Worm (Caenorhabditis elegans): Measurements from ENCODE around the gene C30E1.4.

Gene C30E1.4

ce11 chrX:16925343-16925742, 1.6 kb downstream of the C30E1.4 start:
- TF ChIP-seq ceh-43 (GFP tag; optimal IDR thresholded peaks at IDR 0.05) (no peak), ceh-83 (GFP tag; optimal IDR thresholded peaks at IDR 0.05) (no peak), snpc-4 (tag; optimal IDR thresholded peaks at IDR 0.05) (no peak), ztf-11 (tag; optimal IDR thresholded peaks at IDR 0.05) (no peak), blmp-1 (tag; optimal IDR thresholded peaks at IDR 0.05) (no peak), nhr-28 (tag; optimal IDR thresholded peaks at IDR 0.05) (no peak), lin-32 (GFP tag; optimal IDR thresholded peaks at IDR 0.05) (no peak), sem-2 (GFP tag; optimal IDR thresholded peaks at IDR 0.05) (no peak), mab-5 (tag; optimal IDR thresholded peaks at IDR 0.05) (no peak), unc-120 (tag; optimal IDR thresholded peaks at IDR 0.05; ENCODE audit: poor library complexity, severe bottlenecking) (no peak), M03D4.4 (tag; optimal IDR thresholded peaks at IDR 0.05) (no peak), hlh-1 (tag; optimal IDR thresholded peaks at IDR 0.05) (no peak), sptf-1 (tag; optimal IDR thresholded peaks at IDR 0.05) (no peak), nhr-237 (tag; optimal IDR thresholded peaks at IDR 0.05) (no peak), cnd-1 (tag; optimal IDR thresholded peaks at IDR 0.05) (no peak)

- no peak for TF ChIP-seq hlh-1 (tag; optimal IDR thresholded peaks at IDR 0.05)
- no peak for TF ChIP-seq mab-5 (tag; optimal IDR thresholded peaks at IDR 0.05)
- no peak for TF ChIP-seq elt-1 (tag; optimal IDR thresholded peaks at IDR 0.05; ENCODE audit: borderline replicate concordance, insufficient read depth)
- TF ChIP-seq ceh-43 (GFP tag; optimal IDR thresholded peaks at IDR 0.05): peak; percentile 75
- no peak for TF ChIP-seq snpc-4 (tag; optimal IDR thresholded peaks at IDR 0.05)
- TF ChIP-seq unc-39 (tag; optimal IDR thresholded peaks at IDR 0.05): no peak
- TF ChIP-seq lin-32 (GFP tag; optimal IDR thresholded peaks at IDR 0.05): peak; percentile 42
- no peak for TF ChIP-seq nhr-12 (tag; optimal IDR thresholded peaks at IDR 0.05)
- peak; percentile 93 for TF ChIP-seq ceh-83 (GFP tag; optimal IDR thresholded peaks at IDR 0.05)
- peak; percentile 89 for TF ChIP-seq sptf-1 (tag; optimal IDR thresholded peaks at IDR 0.05)
- TF ChIP-seq tbx-8 (GFP tag; optimal IDR thresholded peaks at IDR 0.05): peak; percentile 58
- no peak for TF ChIP-seq nhr-28 (tag; optimal IDR thresholded peaks at IDR 0.05)
- TF ChIP-seq blmp-1 (tag; optimal IDR thresholded peaks at IDR 0.05): no peak
- peak; percentile 21 for TF ChIP-seq unc-62 (GFP tag; optimal IDR thresholded peaks at IDR 0.05)
- no peak for TF ChIP-seq zip-8 (tag; optimal IDR thresholded peaks at IDR 0.05)
- peak; percentile 89 for TF ChIP-seq mls-2 (tag; optimal IDR thresholded peaks at IDR 0.05)
- no peak for TF ChIP-seq mep-1 (tag; optimal IDR thresholded peaks at IDR 0.05)
- TF ChIP-seq drap-1 (GFP tag; optimal IDR thresholded peaks at IDR 0.05): peak; percentile 86
- peak; percentile 52 for TF ChIP-seq unc-120 (tag; optimal IDR thresholded peaks at IDR 0.05; ENCODE audit: poor library complexity, severe bottlenecking)
- no peak for TF ChIP-seq nhr-2 (tag; optimal IDR thresholded peaks at IDR 0.05)
- TF ChIP-seq nhr-237 (tag; optimal IDR thresholded peaks at IDR 0.05): no peak
- TF ChIP-seq flh-1 (GFP tag; optimal IDR thresholded peaks at IDR 0.05): peak; percentile 48
- TF ChIP-seq sem-2 (GFP tag; optimal IDR thresholded peaks at IDR 0.05): peak; percentile 83
- TF ChIP-seq ceh-39 (tag; optimal IDR thresholded peaks at IDR 0.05): no peak
- TF ChIP-seq pha-4 (tag; optimal IDR thresholded peaks at IDR 0.05): no peak
- TF ChIP-seq ces-1 (GFP tag; optimal IDR thresholded peaks at IDR 0.05): no peak
- peak; percentile 92 for TF ChIP-seq cnd-1 (tag; optimal IDR thresholded peaks at IDR 0.05)
- TF ChIP-seq ztf-11 (tag; optimal IDR thresholded peaks at IDR 0.05): peak; percentile 6
- peak; percentile 53 for TF ChIP-seq bed-3 (GFP tag; optimal IDR thresholded peaks at IDR 0.05)
- TF ChIP-seq lin-13 (tag; optimal IDR thresholded peaks at IDR 0.05): peak; percentile 34
- TF ChIP-seq elt-3 (tag; optimal IDR thresholded peaks at IDR 0.05): no peak
- TF ChIP-seq ham-2 (GFP tag; optimal IDR thresholded peaks at IDR 0.05): peak; percentile 56
- no peak for TF ChIP-seq nhr-76 (tag; optimal IDR thresholded peaks at IDR 0.05)
- no peak for TF ChIP-seq lsy-2 (tag; optimal IDR thresholded peaks at IDR 0.05)
- peak; percentile 87 for TF ChIP-seq M03D4.4 (tag; optimal IDR thresholded peaks at IDR 0.05)
These were observed 4.4 kb downstream of the C30E1.4 start for ce11 chrX:16928087-16928486.

ce11 chrX:16929560-16930332, 6.0 kb downstream of the C30E1.4 start:
- TF ChIP-seq ztf-11 (tag; optimal IDR thresholded peaks at IDR 0.05) (peak; percentile 84), ham-2 (GFP tag; optimal IDR thresholded peaks at IDR 0.05) (peak; percentile 100), flh-1 (GFP tag; optimal IDR thresholded peaks at IDR 0.05) (no peak), unc-39 (tag; optimal IDR thresholded peaks at IDR 0.05) (peak; percentile 21), sptf-1 (tag; optimal IDR thresholded peaks at IDR 0.05) (peak; percentile 88), tbx-8 (GFP tag; optimal IDR thresholded peaks at IDR 0.05) (no peak), hlh-1 (tag; optimal IDR thresholded peaks at IDR 0.05) (peak; percentile 99), cnd-1 (tag; optimal IDR thresholded peaks at IDR 0.05) (peak; percentile 80), mab-5 (tag; optimal IDR thresholded peaks at IDR 0.05) (peak; percentile 88), unc-62 (GFP tag; optimal IDR thresholded peaks at IDR 0.05) (peak; percentile 97), sem-2 (GFP tag; optimal IDR thresholded peaks at IDR 0.05) (peak; percentile 75), blmp-1 (tag; optimal IDR thresholded peaks at IDR 0.05) (no peak), ces-1 (GFP tag; optimal IDR thresholded peaks at IDR 0.05) (peak; percentile 96), lin-32 (GFP tag; optimal IDR thresholded peaks at IDR 0.05) (peak; percentile 95), pha-4 (tag; optimal IDR thresholded peaks at IDR 0.05) (peak; percentile 98), nhr-237 (tag; optimal IDR thresholded peaks at IDR 0.05) (peak; percentile 97), zip-8 (tag; optimal IDR thresholded peaks at IDR 0.05) (peak; percentile 13), mep-1 (tag; optimal IDR thresholded peaks at IDR 0.05) (peak; percentile 95), nhr-2 (tag; optimal IDR thresholded peaks at IDR 0.05) (no peak), nhr-76 (tag; optimal IDR thresholded peaks at IDR 0.05) (no peak), drap-1 (GFP tag; optimal IDR thresholded peaks at IDR 0.05) (peak; percentile 82), ceh-39 (tag; optimal IDR thresholded peaks at IDR 0.05) (peak; percentile 93), nhr-12 (tag; optimal IDR thresholded peaks at IDR 0.05) (no peak), unc-120 (tag; optimal IDR thresholded peaks at IDR 0.05; ENCODE audit: poor library complexity, severe bottlenecking) (peak; percentile 90), bed-3 (GFP tag; optimal IDR thresholded peaks at IDR 0.05) (peak; percentile 67), ceh-83 (GFP tag; optimal IDR thresholded peaks at IDR 0.05) (peak; percentile 85), lin-13 (tag; optimal IDR thresholded peaks at IDR 0.05) (peak; percentile 97), ceh-43 (GFP tag; optimal IDR thresholded peaks at IDR 0.05) (peak; percentile 42), elt-3 (tag; optimal IDR thresholded peaks at IDR 0.05) (peak; percentile 81), mls-2 (tag; optimal IDR thresholded peaks at IDR 0.05) (peak; percentile 93), elt-1 (tag; optimal IDR thresholded peaks at IDR 0.05; ENCODE audit: borderline replicate concordance, insufficient read depth) (no peak), lsy-2 (tag; optimal IDR thresholded peaks at IDR 0.05) (peak; percentile 88), nhr-28 (tag; optimal IDR thresholded peaks at IDR 0.05) (peak; percentile 45), M03D4.4 (tag; optimal IDR thresholded peaks at IDR 0.05) (peak; percentile 50), snpc-4 (tag; optimal IDR thresholded peaks at IDR 0.05) (no peak)

Measured in whole organism, mixed stage, embryonic.